Fruit fly (Drosophila melanogaster): ENCODE data around the gene CG17111.

The CG17111 gene

DNA sequence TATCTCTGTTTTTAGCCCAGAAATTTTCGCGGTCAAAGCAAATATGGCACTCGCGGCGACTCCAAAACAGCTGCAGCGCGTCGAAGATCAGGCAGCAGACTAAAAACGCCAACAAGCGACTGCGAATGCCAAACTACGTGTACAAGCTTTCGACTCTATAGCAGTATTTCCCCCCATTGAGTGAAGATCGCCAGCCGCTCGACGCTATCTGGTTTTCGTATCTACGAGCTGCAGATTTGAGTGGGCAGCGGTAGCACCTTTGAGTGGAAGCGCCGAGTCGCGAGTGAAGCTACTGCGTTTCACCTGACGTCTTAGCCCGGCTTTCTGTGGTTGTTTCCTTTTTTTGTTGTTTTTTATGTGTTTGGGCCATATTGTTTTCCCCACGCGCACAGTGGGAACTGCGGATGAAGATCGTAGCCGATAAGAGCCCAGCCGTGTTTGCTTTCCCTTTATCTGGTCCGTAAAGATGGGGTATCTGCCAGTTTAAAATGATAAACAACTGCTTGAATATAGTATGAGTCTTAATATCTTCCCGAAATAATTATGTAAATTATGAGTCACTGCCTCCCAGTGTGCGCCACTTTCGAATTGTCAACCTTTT lies 18.9 kb downstream of the CG17111 start, which contains the start of gene CG17121:
TSS of gene CG17121 (minus strand) at position 126 of the 601 bp plus-strand sequence.
- no peak for TF ChIP-seq CG14655 (GFP tag; optimal IDR thresholded peaks at IDR 0.05)
- no peak for TF ChIP-seq CG15710 (tag; optimal IDR thresholded peaks at IDR 0.05)
- peak; percentile 75 for TF ChIP-seq fd96Ca (GFP tag; IDR thresholded peaks at IDR 0.05)
- no peak for TF ChIP-seq Pif1A (GFP tag; optimal IDR thresholded peaks at IDR 0.05)
- TF ChIP-seq Pif1B (GFP tag; optimal IDR thresholded peaks at IDR 0.05): no peak
- TF ChIP-seq CG13204 (GFP tag; optimal IDR thresholded peaks at IDR 0.05): peak; percentile 45
- no peak for TF ChIP-seq CG8159 (tag; optimal IDR thresholded peaks at IDR 0.05)

DNA sequence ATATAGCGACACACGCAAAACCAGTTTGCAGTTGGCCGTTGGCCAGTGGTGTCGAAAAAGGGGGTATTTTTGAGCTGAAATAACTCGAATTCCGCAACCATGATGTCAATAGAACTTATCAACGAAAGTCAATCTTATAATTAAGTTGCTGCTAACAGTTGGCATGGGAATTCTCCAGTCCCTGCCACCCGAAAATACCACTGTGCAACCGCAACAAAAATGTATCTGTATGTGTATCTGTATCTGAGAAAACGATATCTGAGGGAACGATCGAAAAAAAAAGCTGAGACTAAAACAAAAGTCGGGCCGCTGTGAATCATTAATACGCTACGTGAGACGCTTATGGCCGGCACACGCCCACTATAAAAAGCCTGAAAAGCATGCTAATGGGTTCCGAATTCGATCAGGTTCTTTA lies 20.5 kb downstream of the CG17111 start:
- TF ChIP-seq CG17806 (tag; optimal IDR thresholded peaks at IDR 0.05) (peak; percentile 85), CG10348 (GFP tag; IDR thresholded peaks at IDR 0.05) (peak; percentile 36; the same call in 1 of the 2 replicates), Ets98B (GFP tag; IDR thresholded peaks at IDR 0.05) (peak; percentile 82), Pif1B (GFP tag; optimal IDR thresholded peaks at IDR 0.05) (peak; percentile 90), CG9948 (tag; optimal IDR thresholded peaks at IDR 0.05) (peak; percentile 78), CG34367 (tag; optimal IDR thresholded peaks at IDR 0.05) (peak; percentile 84), D1 (tag; optimal IDR thresholded peaks at IDR 0.05) (peak; percentile 43), Pif1A (GFP tag; optimal IDR thresholded peaks at IDR 0.05) (peak; percentile 88), EcR (GFP tag; optimal IDR thresholded peaks at IDR 0.05) (peak; percentile 71), CG14655 (GFP tag; optimal IDR thresholded peaks at IDR 0.05) (peak; percentile 69), rn (GFP tag; IDR thresholded peaks at IDR 0.05) (peak; percentile 47; the same call in 1 of the 2 replicates), CG4496 (GFP tag; IDR thresholded peaks at IDR 0.05) (peak; percentile 90), CG12605 (GFP tag; IDR thresholded peaks at IDR 0.05) (no peak), CG13204 (GFP tag; optimal IDR thresholded peaks at IDR 0.05) (peak; percentile 73), CG15710 (tag; optimal IDR thresholded peaks at IDR 0.05) (peak; percentile 90), Snoo (tag; optimal IDR thresholded peaks at IDR 0.05) (peak; percentile 87), CG8159 (tag; optimal IDR thresholded peaks at IDR 0.05) (peak; percentile 86), CG32121 (GFP tag; IDR thresholded peaks at IDR 0.05) (peak; percentile 77), fd96Ca (GFP tag; IDR thresholded peaks at IDR 0.05) (peak; percentile 89), gl (tag; optimal IDR thresholded peaks at IDR 0.05) (peak; percentile 74), CG8301 (tag; optimal IDR thresholded peaks at IDR 0.05) (peak; percentile 66)

DNA sequence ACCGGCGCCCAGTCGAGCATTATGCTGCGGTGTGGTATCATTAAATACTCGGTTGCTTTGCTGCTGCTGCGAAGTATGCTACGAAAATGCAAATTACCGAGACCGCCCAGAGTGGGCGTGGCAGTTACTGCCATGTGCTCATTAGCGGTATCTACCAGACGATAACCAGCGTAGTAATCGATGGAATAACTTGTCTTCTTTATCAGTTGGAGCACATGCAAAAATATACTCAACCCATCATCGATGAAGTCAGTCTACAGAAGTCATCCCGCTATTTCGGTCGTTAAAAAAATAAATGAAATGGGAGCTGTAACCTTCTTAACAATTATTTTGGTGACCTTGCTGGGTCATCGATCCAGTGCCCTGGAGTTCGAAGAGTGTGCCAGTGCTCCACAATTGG lies 23.4 kb downstream of the CG17111 start, which contains the start of gene CG13837:
TSS of gene CG13837 (plus strand) at position 301 of the 400 bp plus-strand sequence.
- TF ChIP-seq Snoo (tag; optimal IDR thresholded peaks at IDR 0.05) (no peak), CG12605 (GFP tag; IDR thresholded peaks at IDR 0.05) (no peak), D1 (tag; optimal IDR thresholded peaks at IDR 0.05) (no peak), fd96Ca (GFP tag; IDR thresholded peaks at IDR 0.05) (no peak), CG8301 (tag; optimal IDR thresholded peaks at IDR 0.05) (no peak), CG17806 (tag; optimal IDR thresholded peaks at IDR 0.05) (no peak)

DNA sequence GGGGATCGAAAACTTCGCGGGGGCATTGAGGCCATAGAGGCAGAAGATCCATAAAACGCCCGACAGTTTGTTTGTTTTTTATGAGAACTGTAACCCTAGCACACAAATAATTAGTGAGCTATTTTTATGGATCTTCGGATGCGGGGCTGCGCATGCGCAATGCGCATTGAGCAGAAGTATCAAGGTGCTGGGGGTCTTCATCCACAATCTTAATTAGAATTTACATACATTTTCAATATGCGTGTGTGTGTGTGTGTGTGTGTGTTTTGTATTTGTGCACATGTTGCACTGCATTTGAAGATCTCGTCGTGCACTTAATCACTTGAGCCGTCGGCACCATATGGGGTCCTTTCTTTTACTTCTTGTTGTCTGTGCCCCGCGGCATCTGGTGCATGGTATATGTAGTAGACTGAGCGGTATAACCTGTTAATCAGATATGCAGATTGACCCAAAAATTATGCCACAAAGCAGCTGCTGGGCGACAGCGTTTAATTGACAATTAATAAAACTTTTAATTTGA lies 24.3 kb downstream of the CG17111 start:
- no peak for TF ChIP-seq EcR (GFP tag; optimal IDR thresholded peaks at IDR 0.05)
- no peak for TF ChIP-seq CG34367 (tag; optimal IDR thresholded peaks at IDR 0.05)
- TF ChIP-seq CG12605 (GFP tag; IDR thresholded peaks at IDR 0.05): no peak
- no peak for TF ChIP-seq CG4496 (GFP tag; IDR thresholded peaks at IDR 0.05)
- TF ChIP-seq CG10348 (GFP tag; IDR thresholded peaks at IDR 0.05): no peak

DNA sequence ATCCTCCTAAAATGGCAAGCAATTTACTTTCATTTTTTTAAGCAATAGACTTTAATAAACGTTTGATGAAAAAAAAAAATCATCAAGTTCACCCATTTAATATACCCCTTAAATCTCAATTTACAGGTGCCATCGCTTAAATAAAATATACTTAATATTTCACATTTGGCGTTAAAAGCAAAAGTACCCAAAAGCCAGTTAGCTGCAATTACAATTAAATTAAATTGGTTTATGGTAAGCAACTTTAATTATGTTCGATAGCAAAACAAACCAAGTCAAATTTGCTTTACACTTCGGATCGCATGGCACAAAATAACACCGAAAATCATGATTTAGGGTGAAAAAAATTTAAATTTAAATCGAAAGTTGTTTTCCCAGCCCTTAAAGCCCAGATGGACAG lies 25.1 kb downstream of the CG17111 start, which contains the start of gene CG13838:
TSS of gene CG13838 (plus strand) at position 301 of the 400 bp plus-strand sequence.
- no peak for TF ChIP-seq CG9948 (tag; optimal IDR thresholded peaks at IDR 0.05)
- no peak for TF ChIP-seq CG8301 (tag; optimal IDR thresholded peaks at IDR 0.05)
- TF ChIP-seq EcR (GFP tag; optimal IDR thresholded peaks at IDR 0.05): no peak
- no peak for TF ChIP-seq CG32121 (GFP tag; IDR thresholded peaks at IDR 0.05)
- no peak for TF ChIP-seq Ets98B (GFP tag; IDR thresholded peaks at IDR 0.05)
- TF ChIP-seq D1 (tag; optimal IDR thresholded peaks at IDR 0.05): no peak
- no peak for TF ChIP-seq CG14655 (GFP tag; optimal IDR thresholded peaks at IDR 0.05)
- TF ChIP-seq CG15710 (tag; optimal IDR thresholded peaks at IDR 0.05): no peak
- TF ChIP-seq CG12605 (GFP tag; IDR thresholded peaks at IDR 0.05): no peak
- TF ChIP-seq CG8159 (tag; optimal IDR thresholded peaks at IDR 0.05): no peak
- no peak for TF ChIP-seq CG10348 (GFP tag; IDR thresholded peaks at IDR 0.05)
- no peak for TF ChIP-seq Pif1B (GFP tag; optimal IDR thresholded peaks at IDR 0.05)
- no peak for TF ChIP-seq Snoo (tag; optimal IDR thresholded peaks at IDR 0.05)
- TF ChIP-seq CG4496 (GFP tag; IDR thresholded peaks at IDR 0.05): no peak
- TF ChIP-seq CG34367 (tag; optimal IDR thresholded peaks at IDR 0.05): no peak
- TF ChIP-seq gl (tag; optimal IDR thresholded peaks at IDR 0.05): no peak
- no peak for TF ChIP-seq Pif1A (GFP tag; optimal IDR thresholded peaks at IDR 0.05)
- no peak for TF ChIP-seq fd96Ca (GFP tag; IDR thresholded peaks at IDR 0.05)
- TF ChIP-seq CG13204 (GFP tag; optimal IDR thresholded peaks at IDR 0.05): no peak
- TF ChIP-seq rn (GFP tag; IDR thresholded peaks at IDR 0.05): no peak

DNA sequence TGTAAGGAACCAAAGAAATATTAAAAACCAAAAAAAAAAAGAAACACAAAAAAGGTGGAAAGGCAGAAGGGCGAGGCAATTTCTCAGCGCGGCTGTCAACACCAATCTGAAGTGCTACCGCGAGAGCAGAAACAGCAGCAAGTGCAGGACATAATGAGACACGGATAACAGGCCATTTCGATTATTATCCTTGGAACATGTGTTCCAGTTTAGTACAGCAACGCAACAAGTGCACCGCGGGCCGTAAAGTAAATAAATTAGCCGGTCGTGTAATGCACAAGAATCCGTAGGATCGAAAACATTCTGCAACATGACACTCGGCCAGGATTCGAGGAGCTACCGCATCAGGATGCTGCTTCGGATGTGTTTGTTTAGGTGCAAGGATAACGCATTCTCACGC lies 29.0 kb downstream of the CG17111 start:
- TF ChIP-seq CG10348 (GFP tag; IDR thresholded peaks at IDR 0.05) (no peak), CG9948 (tag; optimal IDR thresholded peaks at IDR 0.05) (no peak), CG15710 (tag; optimal IDR thresholded peaks at IDR 0.05) (no peak), CG4496 (GFP tag; IDR thresholded peaks at IDR 0.05) (no peak), CG13204 (GFP tag; optimal IDR thresholded peaks at IDR 0.05) (no peak), D1 (tag; optimal IDR thresholded peaks at IDR 0.05) (no peak), EcR (GFP tag; optimal IDR thresholded peaks at IDR 0.05) (no peak), CG14655 (GFP tag; optimal IDR thresholded peaks at IDR 0.05) (no peak), Pif1B (GFP tag; optimal IDR thresholded peaks at IDR 0.05) (no peak), CG12605 (GFP tag; IDR thresholded peaks at IDR 0.05) (no peak), gl (tag; optimal IDR thresholded peaks at IDR 0.05) (no peak), CG34367 (tag; optimal IDR thresholded peaks at IDR 0.05) (no peak), Pif1A (GFP tag; optimal IDR thresholded peaks at IDR 0.05) (no peak), Snoo (tag; optimal IDR thresholded peaks at IDR 0.05) (no peak), rn (GFP tag; IDR thresholded peaks at IDR 0.05) (no peak)

All from whole organism, pupa.